Fruit fly (Drosophila melanogaster): ENCODE data around the gene CG10657.
A peak's percentile ranks its signal among the peaks of the same experiment; 100 is the strongest.

The CG10657 gene

DNA sequence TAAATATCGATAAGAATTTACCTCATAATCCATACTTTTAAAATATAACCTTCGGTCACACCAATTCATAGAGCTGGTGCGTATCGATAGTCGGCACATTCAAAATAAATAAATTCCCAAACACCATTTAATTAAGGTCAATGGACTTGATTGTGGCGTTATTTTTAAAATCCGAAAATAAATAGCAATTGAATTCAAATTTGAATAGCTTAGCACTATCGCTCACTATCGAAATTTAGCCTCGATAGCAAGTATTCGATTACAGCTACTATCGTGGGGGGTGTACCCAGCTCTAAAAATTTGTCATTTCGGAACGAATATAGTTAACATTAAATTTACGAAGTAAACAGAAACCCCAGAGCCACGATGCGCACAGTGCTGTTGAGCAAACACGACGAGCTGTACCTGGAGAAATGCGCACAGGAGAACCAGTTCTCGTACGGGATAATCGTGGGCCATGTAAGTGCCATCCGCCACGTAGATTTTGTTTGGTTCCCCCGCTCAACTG is 25.5 kb downstream of the CG10657 start, which contains the start of gene CG10616 (continued):
- TF ChIP-seq Sox100B (GFP tag; optimal IDR thresholded peaks at IDR 0.05) (no peak), croc (GFP tag; conservative IDR thresholded peaks at IDR 0.05) (no peak), sqz (GFP tag; optimal IDR thresholded peaks at IDR 0.05) (no peak), da (GFP tag; optimal IDR thresholded peaks at IDR 0.05) (no peak), dysf (GFP tag; IDR thresholded peaks at IDR 0.05) (no peak), Spps (tag; optimal IDR thresholded peaks at IDR 0.05) (no peak), CG4707 (GFP tag; optimal IDR thresholded peaks at IDR 0.05) (no peak), CG6854 (GFP tag; optimal IDR thresholded peaks at IDR 0.05) (no peak), CG10462 (GFP tag; optimal IDR thresholded peaks at IDR 0.05) (no peak), btn (GFP tag; optimal IDR thresholded peaks at IDR 0.05) (no peak), CG15514 (GFP tag; optimal IDR thresholded peaks at IDR 0.05) (no peak), CG7556 (GFP tag; optimal IDR thresholded peaks at IDR 0.05) (no peak), CG18011 (GFP tag; optimal IDR thresholded peaks at IDR 0.05) (no peak), CG2120 (GFP tag; optimal IDR thresholded peaks at IDR 0.05) (peak; percentile 1), pum (GFP tag; optimal IDR thresholded peaks at IDR 0.05) (no peak), CG1024 (GFP tag; IDR thresholded peaks at IDR 0.05) (no peak), Ptx1 (GFP tag; IDR thresholded peaks at IDR 0.05) (no peak), Dek (tag; optimal IDR thresholded peaks at IDR 0.05) (no peak), CG17912 (GFP tag; optimal IDR thresholded peaks at IDR 0.05) (no peak), CG14710 (tag; optimal IDR thresholded peaks at IDR 0.05) (peak; percentile 76), H2.0 (GFP tag; IDR thresholded peaks at IDR 0.05) (no peak), Sry-β (GFP tag; optimal IDR thresholded peaks at IDR 0.05) (no peak), CG8281 (tag; optimal IDR thresholded peaks at IDR 0.05) (no peak), cg (GFP tag; optimal IDR thresholded peaks at IDR 0.05) (no peak), CG31224 (GFP tag; IDR thresholded peaks at IDR 0.05) (no peak), fd96Cb (tag; optimal IDR thresholded peaks at IDR 0.05) (no peak), oc (tag; optimal IDR thresholded peaks at IDR 0.05) (no peak), CG11504 (tag; optimal IDR thresholded peaks at IDR 0.05) (no peak), CG7372 (GFP tag; IDR thresholded peaks at IDR 0.05) (no peak), kni (GFP tag; optimal IDR thresholded peaks at IDR 0.05) (no peak), exex (tag; optimal IDR thresholded peaks at IDR 0.05) (no peak), dati (GFP tag; IDR thresholded peaks at IDR 0.05) (no peak), NK7.1 (GFP tag; optimal IDR thresholded peaks at IDR 0.05) (no peak), mirr (GFP tag; optimal IDR thresholded peaks at IDR 0.05) (no peak), sisA (GFP tag; IDR thresholded peaks at IDR 0.05) (no peak; the same call in 1 of the 2 replicates), disco-r (GFP tag; optimal IDR thresholded peaks at IDR 0.05) (no peak), ems (GFP tag; optimal IDR thresholded peaks at IDR 0.05) (no peak), CG7963 (GFP tag; IDR thresholded peaks at IDR 0.05; ENCODE audit: partially characterized antibody) (peak; percentile 86), CG4404 (GFP tag; IDR thresholded peaks at IDR 0.05) (no peak), CG13287 (GFP tag; IDR thresholded peaks at IDR 0.05; ENCODE audit: partially characterized antibody) (peak; percentile 98), row (GFP tag; IDR thresholded peaks at IDR 0.05) (peak; percentile 64), CG11093 (GFP tag; IDR thresholded peaks at IDR 0.05) (no peak), CG10565 (GFP tag; optimal IDR thresholded peaks at IDR 0.05) (no peak), crp (GFP tag; optimal IDR thresholded peaks at IDR 0.05) (no peak), shn (GFP tag; optimal IDR thresholded peaks at IDR 0.05) (no peak), CG13775 (GFP tag; optimal IDR thresholded peaks at IDR 0.05) (no peak), mam (GFP tag; optimal IDR thresholded peaks at IDR 0.05) (no peak), inv (GFP tag; IDR thresholded peaks at IDR 0.05; ENCODE audit: partially characterized antibody) (peak; percentile 93), B-H1 (GFP tag; IDR thresholded peaks at IDR 0.05) (no peak), fd102C (GFP tag; optimal IDR thresholded peaks at IDR 0.05) (no peak), pho (GFP tag; optimal IDR thresholded peaks at IDR 0.05) (no peak)

Measured in whole organism, embryonic.